Worm (Caenorhabditis elegans) whole organism, young adult: Measurements from ENCODE around the gene nhr-7.

Experiments
- B0019.2 ChIP-seq: fragments of 200-800 bp; sonication (Bioruptor generic); conservative IDR thresholded peaks from 2 replicates; pipeline ENCODE4 v1.3.6; 2022; ENCODE audit warnings: missing genetic modification reagents, missing genetic modification characterization, missing compliant biosample characterization
- B0035.1 ChIP-seq: sonication (generic microtip); optimal IDR thresholded peaks from 2 replicates; lab custom pipeline; 2016; ENCODE audit warnings: missing genetic modification characterization, mild to moderate bottlenecking, missing compliant biosample characterization, missing genotype, missing genetic modification reagents
- B0261.1 ChIP-seq: sonication (generic microtip); optimal IDR thresholded peaks from 2 replicates; lab custom pipeline; 2016; ENCODE audit warnings: mild to moderate bottlenecking, missing genetic modification characterization, moderate library complexity, missing compliant biosample characterization
- B0336.3 ChIP-seq: fragments of 200-800 bp; sonication (Bioruptor generic); IDR thresholded peaks from 2 replicates; pipeline ENCODE4 v1.3.6; 2022; ENCODE audit warnings: missing genetic modification characterization, missing compliant biosample characterization
- C06A6.2 ChIP-seq: fragments of 200-800 bp; sonication (Bioruptor generic); conservative IDR thresholded peaks from 2 replicates; pipeline ENCODE4 v1.3.6; 2022; ENCODE audit warnings: missing genetic modification characterization, missing compliant biosample characterization
- D2030.7 ChIP-seq: fragments of 200-800 bp; sonication (Bioruptor generic); IDR thresholded peaks from 2 replicates; pipeline ENCODE4 v1.3.6; 2022; ENCODE audit warnings: missing genetic modification reagents, missing genetic modification characterization, missing compliant biosample characterization
- F10E7.11 ChIP-seq: sonication (generic microtip); optimal IDR thresholded peaks from 2 replicates; lab custom pipeline; 2017; ENCODE audit warnings: mild to moderate bottlenecking, missing genetic modification characterization, moderate library complexity, missing compliant biosample characterization
- F39B2.1 ChIP-seq: fragments of 200-800 bp; sonication (Bioruptor generic); IDR thresholded peaks from 2 replicates; pipeline ENCODE4 v1.3.6; 2022; ENCODE audit warnings: missing genetic modification reagents, missing genetic modification characterization, missing compliant biosample characterization
- F55B11.4 ChIP-seq: sonication (generic microtip); optimal IDR thresholded peaks from 2 replicates; lab custom pipeline; 2016; ENCODE audit warnings: missing compliant biosample characterization, missing genetic modification characterization, borderline replicate concordance; ENCODE audit not compliant: insufficient read depth
- K12H6.12 ChIP-seq: fragments of 200-800 bp; sonication (Bioruptor generic); optimal IDR thresholded peaks from 2 replicates; lab custom pipeline; 2018; ENCODE audit warnings: mild to moderate bottlenecking, missing genetic modification characterization, missing compliant biosample characterization
- T07F8.4 ChIP-seq: sonication (generic microtip); optimal IDR thresholded peaks from 2 replicates; lab custom pipeline; 2016; ENCODE audit warnings: mild to moderate bottlenecking, missing genetic modification characterization, moderate library complexity, missing compliant biosample characterization
- Y95B8A.8 ChIP-seq: fragments of 200-800 bp; sonication (Bioruptor generic); IDR thresholded peaks from 2 replicates; pipeline ENCODE4 v1.3.6; 2022; ENCODE audit warnings: missing genetic modification reagents, missing genetic modification characterization, missing compliant biosample characterization
- ZK185.1 ChIP-seq: sonication (generic microtip); optimal IDR thresholded peaks from 2 replicates; lab custom pipeline; 2016; ENCODE audit warnings: mild to moderate bottlenecking, missing genetic modification characterization, missing compliant biosample characterization; ENCODE audit not compliant: poor library complexity, severe bottlenecking
- attf-5 ChIP-seq: fragments of 200-800 bp; sonication (Bioruptor generic); optimal IDR thresholded peaks from 2 replicates; lab custom pipeline; 2018; ENCODE audit warnings: mild to moderate bottlenecking, missing genetic modification characterization, missing compliant biosample characterization
- bed-2 ChIP-seq: fragments of 200-800 bp; sonication (Bioruptor generic); IDR thresholded peaks from 2 replicates; pipeline ENCODE4 v1.3.6; 2022; ENCODE audit warnings: missing genetic modification reagents, missing genetic modification characterization, missing compliant biosample characterization
- die-1 ChIP-seq: sonication (generic microtip); optimal IDR thresholded peaks from 2 replicates; lab custom pipeline; 2016; ENCODE audit warnings: missing genotype, mild to moderate bottlenecking, missing genetic modification characterization, missing compliant biosample characterization
- dpl-1 ChIP-seq: fragments of 150-350 bp; optimal IDR thresholded peaks from 2 replicates; lab custom pipeline; 2014; ENCODE audit warnings: missing biosample characterization, missing genetic modification reagents, missing genetic modification characterization
- egl-18 ChIP-seq: fragments of 200-800 bp; sonication (Bioruptor generic); IDR thresholded peaks from 2 replicates; pipeline ENCODE4 v1.3.6; 2022; ENCODE audit warnings: missing genetic modification reagents, missing genetic modification characterization, missing compliant biosample characterization
- ekl-4 ChIP-seq: fragments of 200-800 bp; sonication (Bioruptor generic); IDR thresholded peaks from 2 replicates; pipeline ENCODE4 v1.3.6; 2022; ENCODE audit warnings: missing genetic modification reagents, missing genetic modification characterization, missing compliant biosample characterization
- fkh-3 ChIP-seq: sonication (generic microtip); optimal IDR thresholded peaks from 2 replicates; lab custom pipeline; 2016; ENCODE audit warnings: mild to moderate bottlenecking, missing genetic modification characterization, missing compliant biosample characterization
- lin-26 ChIP-seq: fragments of 200-800 bp; sonication (Bioruptor generic); IDR thresholded peaks from 2 replicates; pipeline ENCODE4 v1.3.6; 2022; ENCODE audit warnings: missing genetic modification reagents, missing genetic modification characterization, missing compliant biosample characterization
- lin-54 ChIP-seq: fragments of 200-800 bp; sonication (Bioruptor generic); optimal IDR thresholded peaks from 2 replicates; lab custom pipeline; 2018; ENCODE audit warnings: mild to moderate bottlenecking, missing genetic modification characterization, missing compliant biosample characterization
- lsy-27 ChIP-seq: sonication (generic microtip); optimal IDR thresholded peaks from 2 replicates; lab custom pipeline; 2017; ENCODE audit warnings: missing genetic modification characterization, mild to moderate bottlenecking, missing compliant biosample characterization, antibody characterized with exemption, missing genotype, borderline replicate concordance; ENCODE audit not compliant: insufficient read depth
- madf-8 ChIP-seq: fragments of 200-800 bp; sonication (Bioruptor generic); conservative IDR thresholded peaks from 2 replicates; pipeline ENCODE4 v1.3.6; 2022; ENCODE audit warnings: missing genetic modification reagents, missing genetic modification characterization, missing compliant biosample characterization
- nfyb-1 ChIP-seq: fragments of 200-800 bp; sonication (Bioruptor generic); IDR thresholded peaks from 2 replicates; pipeline ENCODE4 v1.3.6; 2022; ENCODE audit warnings: missing genetic modification reagents, missing genetic modification characterization, missing compliant biosample characterization
- nhr-120 ChIP-seq: fragments of 200-800 bp; sonication (Bioruptor generic); IDR thresholded peaks from 2 replicates; pipeline ENCODE4 v1.3.6; 2022; ENCODE audit warnings: missing genetic modification characterization, missing compliant biosample characterization
- nhr-179 ChIP-seq: sonication (generic microtip); optimal IDR thresholded peaks from 2 replicates; lab custom pipeline; 2016; ENCODE audit warnings: mild to moderate bottlenecking, missing genetic modification characterization, missing compliant biosample characterization
- rpc-1 ChIP-seq, 2 experiments: fragments of 150-350 bp in 1 of 2; sonication (generic microtip) in 1 of 2; optimal IDR thresholded peaks; 2 replicates each; lab custom pipeline; 2014 to 2018; ENCODE audit warnings: missing biosample characterization in 1 of 2, missing genetic modification characterization in 1 of 2, missing genetic modification reagents in 1 of 2, missing genotype in 1 of 2
- snpc-4 ChIP-seq, 5 experiments: fragments of 150-350 bp in 1 of 5; sonication (generic microtip) in 4 of 5; optimal IDR thresholded peaks; 2 replicates each; lab custom pipeline; 2014 to 2018; ENCODE audit warnings: missing genetic modification characterization in 5 of 5, missing biosample characterization in 3 of 5, antibody characterized with exemption in 2 of 5, mild to moderate bottlenecking in 2 of 5, missing compliant biosample characterization in 2 of 5, missing genotype in 2 of 5, moderate library complexity in 2 of 5, missing genetic modification reagents in 1 of 5
- sptf-2 ChIP-seq: fragments of 200-800 bp; sonication (Bioruptor generic); optimal IDR thresholded peaks from 2 replicates; lab custom pipeline; 2018; ENCODE audit warnings: mild to moderate bottlenecking, missing genetic modification characterization, missing compliant biosample characterization
- tbp1 ChIP-seq: fragments of 200-800 bp; sonication (Bioruptor generic); optimal IDR thresholded peaks from 2 replicates; lab custom pipeline; 2018; ENCODE audit warnings: mild to moderate bottlenecking, missing genetic modification characterization, missing compliant biosample characterization
- unc-130 ChIP-seq: sonication (generic microtip); optimal IDR thresholded peaks from 2 replicates; lab custom pipeline; 2016; ENCODE audit warnings: missing genetic modification reagents, missing genetic modification characterization, missing compliant biosample characterization
- unc-62 ChIP-seq: fragments of 150-350 bp; optimal IDR thresholded peaks from 2 replicates; lab custom pipeline; 2014; ENCODE audit warnings: missing biosample characterization, missing genetic modification reagents, missing genetic modification characterization
- ztf-28 ChIP-seq: fragments of 200-800 bp; sonication (Bioruptor generic); IDR thresholded peaks from 2 replicates; pipeline ENCODE4 v1.3.6; 2022; ENCODE audit warnings: missing genetic modification reagents, missing genetic modification characterization, missing compliant biosample characterization

nhr-7 gene

ce11 chrIV:11241368-11241767 is 29.8 kb downstream of the nhr-7 start, which contains the start of gene C05C12.6:
Gene C05C12.6 (minus strand): TSS chrIV:11241468.
- TF ChIP-seq Y95B8A.8 (GFP tag; lab: Robert Waterston, UW) = no peak
- TF ChIP-seq lin-26 (GFP tag; lab: Robert Waterston, UW) = no peak
- TF ChIP-seq dpl-1 (GFP tag; lab: Kevin White, UChicago) = no peak
- TF ChIP-seq lsy-27 (tag; lab: Kevin White, UChicago) = no peak
- no peak for TF ChIP-seq B0336.3 (GFP tag; lab: Robert Waterston, UW)
- TF ChIP-seq T07F8.4 (tag; lab: Kevin White, UChicago) = no peak
- no peak for TF ChIP-seq nhr-120 (GFP tag; lab: Robert Waterston, UW)
- no peak for TF ChIP-seq B0035.1 (tag; lab: Kevin White, UChicago)
- no peak for TF ChIP-seq F55B11.4 (tag; lab: Kevin White, UChicago)
- TF ChIP-seq unc-130 (GFP tag; lab: Kevin White, UChicago) = no peak
- TF ChIP-seq K12H6.12 (tag; lab: Kevin White, UChicago) = no peak
- no peak for TF ChIP-seq nhr-179 (tag; lab: Kevin White, UChicago)
- no peak for TF ChIP-seq unc-62 (GFP tag; lab: Kevin White, UChicago)
- TF ChIP-seq nfyb-1 (GFP tag; lab: Robert Waterston, UW) = no peak
- no peak for TF ChIP-seq attf-5 (GFP tag; lab: Kevin White, UChicago)
- no peak for TF ChIP-seq F10E7.11 (tag; lab: Kevin White, UChicago)
- no peak for TF ChIP-seq snpc-4 (GFP tag; optimal IDR thresholded peaks at IDR 0.05; lab: Kevin White, UChicago)
- TF ChIP-seq snpc-4 (tag; optimal IDR thresholded peaks at IDR 0.05; lab: Kevin White, UChicago) = no peak
- no peak for TF ChIP-seq ekl-4 (GFP tag; lab: Robert Waterston, UW)
- no peak for TF ChIP-seq sptf-2 (GFP tag; lab: Kevin White, UChicago)
- no peak for TF ChIP-seq ZK185.1 (tag; lab: Kevin White, UChicago)

DNA sequence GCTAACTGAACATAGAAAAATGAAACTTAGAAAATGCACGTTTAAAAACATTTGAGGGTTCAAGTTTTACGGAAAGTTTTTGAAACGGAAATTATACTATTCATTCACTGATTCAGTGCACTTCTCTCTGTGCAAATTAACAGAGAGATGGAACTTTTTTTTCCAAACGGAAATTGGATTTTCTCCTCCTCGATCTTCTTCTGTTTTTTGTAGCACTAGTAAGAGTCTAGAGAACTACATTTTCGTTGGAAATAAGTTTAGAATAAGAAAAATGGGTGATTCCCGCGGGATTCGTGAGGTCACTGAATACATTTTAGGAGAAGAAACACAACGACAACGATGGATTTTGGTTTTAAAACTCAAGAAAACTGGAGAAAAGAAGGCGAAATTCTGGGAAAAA is 35.4 kb downstream of the nhr-7 start:
- TF ChIP-seq lsy-27 (tag; lab: Kevin White, UChicago) (no peak), bed-2 (no peak), ztf-28 (no peak), lin-54 (no peak)

DNA sequence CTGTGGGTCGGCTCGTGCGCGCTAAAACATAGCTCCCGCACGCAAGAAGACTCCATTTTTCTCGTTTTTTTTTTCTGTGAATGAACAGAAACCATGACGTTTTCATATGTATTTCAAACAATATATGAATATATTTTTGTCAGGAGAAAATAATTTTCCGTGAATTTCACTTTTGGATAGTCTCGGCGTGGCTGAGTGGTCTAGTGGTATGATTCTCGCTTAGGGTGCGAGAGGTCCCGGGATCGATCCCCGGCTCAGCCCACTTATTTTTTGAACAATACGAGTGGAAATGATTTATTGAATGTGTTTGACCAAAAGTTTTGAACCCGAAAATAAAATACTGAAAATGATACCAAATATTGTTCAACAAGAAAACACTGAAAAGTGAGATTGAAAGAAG is 39.8 kb downstream of the nhr-7 start:
- TF ChIP-seq madf-8 (GFP tag; lab: Robert Waterston, UW) = no peak
- TF ChIP-seq F39B2.1 (GFP tag; lab: Robert Waterston, UW) = no peak
- TF ChIP-seq tbp1 (GFP tag; lab: Kevin White, UChicago) = peak; percentile 79
- no peak for TF ChIP-seq egl-18
- TF ChIP-seq B0019.2 (GFP tag; lab: Robert Waterston, UW) = no peak
- TF ChIP-seq fkh-3 (tag; lab: Kevin White, UChicago) = no peak
- no peak for TF ChIP-seq die-1 (tag; lab: Kevin White, UChicago)
- TF ChIP-seq B0261.1 (tag; lab: Kevin White, UChicago) = peak; percentile 13
- no peak for TF ChIP-seq C06A6.2 (GFP tag; lab: Robert Waterston, UW)
- 0 out of 2 replicates have a peak, but pooled peaks have one; percentile 9 for TF ChIP-seq D2030.7 (GFP tag; lab: Robert Waterston, UW)
- TF ChIP-seq rpc-1 (optimal IDR thresholded peaks at IDR 0.05; lab: Kevin White, UChicago) = peak; percentile 11
- peak; percentile 69 for TF ChIP-seq rpc-1 (tag; optimal IDR thresholded peaks at IDR 0.05; lab: Kevin White, UChicago)
- no peak for TF ChIP-seq nfyb-1 (GFP tag; lab: Robert Waterston, UW)
